Fruit fly (Drosophila melanogaster) whole organism, embryonic: ENCODE measurements around the gene pr.

Experiments used
- Ada2b ChIP-seq: fragments of 200-800 bp; sonication (Bioruptor generic); IDR thresholded peaks from 2 replicates; pipeline ENCODE4 v1.3.6; 2022; ENCODE audit warnings: missing biosample characterization, missing genetic modification characterization
- CG11085 ChIP-seq: fragments of 200-800 bp; sonication (Bioruptor generic); IDR thresholded peaks from 2 replicates; pipeline ENCODE4 v1.3.6; 2022; ENCODE audit warnings: missing biosample characterization, missing genetic modification characterization
- CG12391 ChIP-seq: fragments of 200-800 bp; sonication (Bioruptor generic); optimal IDR thresholded peaks from 3 replicates; lab custom pipeline; 2018; ENCODE audit warnings: missing biosample characterization, mild to moderate bottlenecking, missing genetic modification characterization, moderate library complexity
- CG14014 ChIP-seq: fragments of 200-800 bp; sonication (Bioruptor generic); IDR thresholded peaks from 2 replicates; pipeline ENCODE4 v1.3.6; 2022; ENCODE audit warnings: missing biosample characterization, missing genetic modification characterization
- CG14965 ChIP-seq: fragments of 200-800 bp; sonication (Bioruptor generic); optimal IDR thresholded peaks from 2 replicates; lab custom pipeline; 2016; ENCODE audit warnings: missing biosample characterization, missing genetic modification characterization, borderline replicate concordance
- CG15011 ChIP-seq: fragments of 200-800 bp; sonication (Bioruptor generic); optimal IDR thresholded peaks from 3 replicates; lab custom pipeline; 2018; ENCODE audit warnings: missing biosample characterization, mild to moderate bottlenecking, missing genetic modification characterization
- CG16815 ChIP-seq: fragments of 200-800 bp; sonication (Bioruptor generic); optimal IDR thresholded peaks from 3 replicates; lab custom pipeline; 2017; ENCODE audit warnings: missing biosample characterization, mild to moderate bottlenecking, missing genetic modification characterization
- CG18011 ChIP-seq: fragments of 200-800 bp; sonication (Bioruptor generic); optimal IDR thresholded peaks from 2 replicates; lab custom pipeline; 2017; ENCODE audit warnings: missing biosample characterization, missing genetic modification characterization, mild to moderate bottlenecking, moderate library complexity, missing genotype
- CG2129 ChIP-seq: fragments of 200-800 bp; sonication (Bioruptor generic); IDR thresholded peaks from 2 replicates; pipeline ENCODE4 v1.3.6; 2022; ENCODE audit warnings: missing biosample characterization, missing genetic modification characterization; ENCODE audit not compliant: partially characterized antibody
- CG3995 ChIP-seq: fragments of 200-800 bp; sonication (Bioruptor generic); optimal IDR thresholded peaks from 3 replicates; lab custom pipeline; 2016; ENCODE audit warnings: missing biosample characterization, missing genetic modification characterization
- CG7963 ChIP-seq: fragments of 200-800 bp; sonication (Bioruptor generic); IDR thresholded peaks from 3 replicates; pipeline ENCODE4 v1.3.6; 2022; ENCODE audit warnings: missing biosample characterization, missing genetic modification characterization; ENCODE audit not compliant: partially characterized antibody
- CG8290 ChIP-seq, 3 experiments: fragments of 200-800 bp; sonication (Bioruptor generic); optimal IDR thresholded peaks; 2 replicates each; lab custom pipeline; 2016 to 2019; ENCODE audit warnings: missing biosample characterization in 3 of 3, missing genetic modification characterization in 3 of 3, mild to moderate bottlenecking in 2 of 3, moderate library complexity in 1 of 3
- CG8359 ChIP-seq: fragments of 200-800 bp; sonication (Bioruptor generic); optimal IDR thresholded peaks from 2 replicates; lab custom pipeline; 2017; ENCODE audit warnings: missing biosample characterization, mild to moderate bottlenecking, missing genetic modification characterization, borderline replicate concordance
- CG8478 ChIP-seq: fragments of >200 bp; optimal IDR thresholded peaks from 2 replicates; lab custom pipeline; 2018
- CG9797 ChIP-seq: fragments of 200-800 bp; sonication (Bioruptor generic); optimal IDR thresholded peaks from 3 replicates; lab custom pipeline; 2018; ENCODE audit warnings: missing biosample characterization, mild to moderate bottlenecking, missing genetic modification characterization
- D ChIP-seq, 2 experiments: fragments of 200-800 bp in 1 of 2; fragments of >200 bp in 1 of 2; sonication (Bioruptor generic) in 1 of 2; optimal IDR thresholded peaks; 2 replicates in 1 of 2; 3 replicates in 1 of 2; lab custom pipeline; 2017; ENCODE audit warnings: mild to moderate bottlenecking in 1 of 2, missing biosample characterization in 1 of 2, missing genetic modification characterization in 1 of 2, missing genetic modification reagents in 1 of 2
- D19A ChIP-seq: fragments of 200-800 bp; optimal IDR thresholded peaks from 3 replicates; lab custom pipeline; 2019; ENCODE audit warnings: missing biosample characterization, mild to moderate bottlenecking, missing genetic modification characterization, moderate library complexity
- Dfd ChIP-seq, 2 experiments: fragments of >200 bp; optimal IDR thresholded peaks; 2 replicates each; lab custom pipeline; 2017; ENCODE audit warnings: missing biosample characterization in 2 of 2, missing genetic modification characterization in 2 of 2
- Eip74EF ChIP-seq, 2 experiments: fragments of 200-800 bp in 1 of 2; fragments of >200 bp in 1 of 2; sonication (Bioruptor generic) in 1 of 2; optimal IDR thresholded peaks; 2 replicates each; lab custom pipeline; 2017 to 2019; ENCODE audit warnings: missing biosample characterization in 2 of 2, missing genetic modification characterization in 2 of 2, mild to moderate bottlenecking in 1 of 2, moderate library complexity in 1 of 2
- Gsc ChIP-seq: fragments of 200-800 bp; sonication (Bioruptor generic); IDR thresholded peaks from 2 replicates; pipeline ENCODE4 v1.3.6; 2022; ENCODE audit warnings: missing biosample characterization, missing genetic modification characterization
- Kr ChIP-seq: fragments of 200-800 bp; sonication (Bioruptor generic); optimal IDR thresholded peaks from 2 replicates; lab custom pipeline; 2017; ENCODE audit warnings: missing biosample characterization, mild to moderate bottlenecking, missing genetic modification characterization
- MESR4 ChIP-seq: fragments of 200-800 bp; sonication (Bioruptor generic); optimal IDR thresholded peaks from 2 replicates; lab custom pipeline; 2018; ENCODE audit warnings: missing biosample characterization, mild to moderate bottlenecking, missing genetic modification characterization, moderate library complexity
- NFAT ChIP-seq: fragments of 200-800 bp; sonication (Bioruptor generic); IDR thresholded peaks from 2 replicates; pipeline ENCODE4 v1.3.6; 2022; ENCODE audit warnings: missing biosample characterization, missing genetic modification characterization
- NK7.1 ChIP-seq: fragments of 200-800 bp; sonication (Bioruptor generic); optimal IDR thresholded peaks from 3 replicates; lab custom pipeline; 2016; ENCODE audit warnings: missing biosample characterization, missing genetic modification characterization
- Neu2 ChIP-seq: fragments of 200-800 bp; sonication (Bioruptor generic); optimal IDR thresholded peaks from 3 replicates; lab custom pipeline; 2016; ENCODE audit warnings: missing biosample characterization, missing genetic modification characterization, borderline replicate concordance
- NfI ChIP-seq: fragments of 200-800 bp; sonication (Bioruptor generic); optimal IDR thresholded peaks from 3 replicates; lab custom pipeline; 2018; ENCODE audit warnings: missing biosample characterization, mild to moderate bottlenecking, missing genetic modification characterization, moderate library complexity
- Ravus ChIP-seq: fragments of 200-800 bp; sonication (Bioruptor generic); IDR thresholded peaks from 2 replicates; pipeline ENCODE4 v1.3.6; 2022; ENCODE audit warnings: missing biosample characterization, missing genetic modification characterization
- Rfx ChIP-seq: fragments of 200-800 bp; sonication (Bioruptor generic); IDR thresholded peaks from 2 replicates; pipeline ENCODE4 v1.3.6; 2022; ENCODE audit warnings: missing biosample characterization, missing genetic modification characterization
- amos ChIP-seq: fragments of 200-800 bp; sonication (Bioruptor generic); IDR thresholded peaks from 2 replicates; pipeline ENCODE4 v1.3.6; 2022; ENCODE audit warnings: missing biosample characterization, missing genetic modification characterization; ENCODE audit not compliant: partially characterized antibody
- ara ChIP-seq: fragments of 200-800 bp; sonication (Bioruptor generic); IDR thresholded peaks from 2 replicates; pipeline ENCODE4 v1.3.6; 2022; ENCODE audit warnings: missing biosample characterization, missing genetic modification characterization
- bab2 ChIP-seq: fragments of 200-800 bp; sonication (Bioruptor generic); optimal IDR thresholded peaks from 2 replicates; lab custom pipeline; 2016; ENCODE audit warnings: missing biosample characterization, missing genetic modification characterization
- crol ChIP-seq: fragments of 200-800 bp; sonication (Bioruptor generic); IDR thresholded peaks from 2 replicates; pipeline ENCODE4 v1.3.6; 2022; ENCODE audit warnings: missing biosample characterization, missing genetic modification characterization
- dan ChIP-seq: fragments of 200-800 bp; sonication (Bioruptor generic); IDR thresholded peaks from 2 replicates; pipeline ENCODE4 v1.3.6; 2022; ENCODE audit warnings: missing biosample characterization, missing genetic modification characterization
- emc ChIP-seq: fragments of 200-800 bp; sonication (Bioruptor generic); optimal IDR thresholded peaks from 2 replicates; lab custom pipeline; 2016; ENCODE audit warnings: missing biosample characterization, missing genetic modification characterization
- fd64A ChIP-seq: fragments of 200-800 bp; sonication (Bioruptor generic); optimal IDR thresholded peaks from 3 replicates; lab custom pipeline; 2018; ENCODE audit warnings: missing biosample characterization, mild to moderate bottlenecking, missing genetic modification characterization
- gcm ChIP-seq: fragments of 200-800 bp; sonication (Bioruptor generic); optimal IDR thresholded peaks from 2 replicates; lab custom pipeline; 2019; ENCODE audit warnings: missing biosample characterization, mild to moderate bottlenecking, missing genetic modification characterization, moderate library complexity
- gem ChIP-seq: fragments of 200-800 bp; sonication (Bioruptor generic); optimal IDR thresholded peaks from 2 replicates; lab custom pipeline; 2019; ENCODE audit warnings: missing biosample characterization, mild to moderate bottlenecking, missing genetic modification characterization, moderate library complexity
- hbn ChIP-seq: fragments of 200-800 bp; sonication (Bioruptor generic); IDR thresholded peaks from 2 replicates; pipeline ENCODE4 v1.3.6; 2022; ENCODE audit warnings: missing biosample characterization, missing genetic modification characterization; ENCODE audit not compliant: partially characterized antibody
- hth ChIP-seq: fragments of >200 bp; optimal IDR thresholded peaks from 2 replicates; lab custom pipeline; 2017; ENCODE audit warnings: inconsistent platforms
- kni ChIP-seq: fragments of 200-800 bp; sonication (Bioruptor generic); optimal IDR thresholded peaks from 3 replicates; lab custom pipeline; 2017; ENCODE audit warnings: mild to moderate bottlenecking, missing biosample characterization, missing genetic modification reagents, missing genetic modification characterization
- pros ChIP-seq: fragments of 200-800 bp; sonication (Bioruptor generic); optimal IDR thresholded peaks from 3 replicates; lab custom pipeline; 2019; ENCODE audit warnings: missing biosample characterization, mild to moderate bottlenecking, missing genetic modification characterization, moderate library complexity
- sens-2 ChIP-seq: fragments of 200-800 bp; sonication (Bioruptor generic); IDR thresholded peaks from 2 replicates; pipeline ENCODE4 v1.3.6; 2022; ENCODE audit warnings: missing biosample characterization, missing genetic modification characterization
- tgo ChIP-seq: fragments of 200-800 bp; sonication (Bioruptor generic); IDR thresholded peaks from 3 replicates; pipeline ENCODE4 v1.3.6; 2022; ENCODE audit warnings: missing biosample characterization, missing genetic modification characterization
- tin ChIP-seq: fragments of 200-800 bp; sonication (Bioruptor generic); optimal IDR thresholded peaks from 3 replicates; lab custom pipeline; 2016; ENCODE audit warnings: missing biosample characterization, missing genetic modification characterization
- tio ChIP-seq: fragments of 200-800 bp; sonication (Bioruptor generic); optimal IDR thresholded peaks from 2 replicates; lab custom pipeline; 2017; ENCODE audit warnings: missing biosample characterization, missing genetic modification characterization, inconsistent platforms
- tll ChIP-seq, 2 experiments: fragments of 200-800 bp in 1 of 2; fragments of >200 bp in 1 of 2; sonication (Bioruptor generic) in 1 of 2; optimal IDR thresholded peaks; 2 replicates each; lab custom pipeline; 2017 to 2019; ENCODE audit warnings: missing biosample characterization in 2 of 2, missing genetic modification characterization in 2 of 2, mild to moderate bottlenecking in 1 of 2, moderate library complexity in 1 of 2
- trem ChIP-seq: fragments of 200-800 bp; optimal IDR thresholded peaks from 3 replicates; lab custom pipeline; 2019; ENCODE audit warnings: missing biosample characterization, mild to moderate bottlenecking, missing genetic modification characterization, moderate library complexity

pr gene

dm6 chr2L:20086295-20087096 is 11.2 kb upstream of the pr start (continued):
- TF ChIP-seq D (optimal IDR thresholded peaks at IDR 0.05; lab: Kevin White, UChicago), result no peak
- peak; percentile 83 for TF ChIP-seq D (GFP tag; optimal IDR thresholded peaks at IDR 0.05; lab: Kevin White, UChicago)
- TF ChIP-seq pros (GFP tag; lab: Kevin White, UChicago), result peak; percentile 79
- peak; percentile 53 for TF ChIP-seq CG16815
- TF ChIP-seq Ada2b (GFP tag; lab: Robert Waterston, UW), result peak; percentile 78
- peak; percentile 73 for TF ChIP-seq Rfx (GFP tag; lab: Robert Waterston, UW)
- peak; percentile 78 for TF ChIP-seq tin (GFP tag; lab: Kevin White, UChicago)
- TF ChIP-seq CG8478 (lab: Kevin White, UChicago), result no peak
- TF ChIP-seq sens-2 (GFP tag; lab: Robert Waterston, UW), result peak; percentile 82
- TF ChIP-seq Gsc, result peak; percentile 66; the same call in 1 of the 2 replicates
- TF ChIP-seq tgo (GFP tag; lab: Robert Waterston, UW), result peak; percentile 74; the same call in 2 of the 3 replicates
- TF ChIP-seq Eip74EF (GFP tag; optimal IDR thresholded peaks at IDR 0.05; lab: Kevin White, UChicago), result peak in 1 of 2 experiments; percentile 91
- peak; percentile 84 for TF ChIP-seq CG12391 (tag; lab: Kevin White, UChicago)
- no peak for TF ChIP-seq hth (lab: Kevin White, UChicago)
- TF ChIP-seq CG9797 (GFP tag; lab: Kevin White, UChicago), result peak; percentile 8
- TF ChIP-seq kni (GFP tag; lab: Kevin White, UChicago), result peak; percentile 88
- peak; percentile 60 for TF ChIP-seq D19A
- TF ChIP-seq gem (tag; lab: Kevin White, UChicago), result peak; percentile 88
- peak; percentile 47 for TF ChIP-seq CG11085 (GFP tag; lab: Robert Waterston, UW)
- peak in 1 of 2 experiments; percentile 6 for TF ChIP-seq tll (GFP tag; optimal IDR thresholded peaks at IDR 0.05; lab: Kevin White, UChicago)
- peak; percentile 93 for TF ChIP-seq ara (GFP tag; lab: Robert Waterston, UW)
- peak; percentile 72 for TF ChIP-seq tio (GFP tag; lab: Kevin White, UChicago)
- TF ChIP-seq crol (GFP tag; lab: Robert Waterston, UW), result peak; percentile 83
- no peak for TF ChIP-seq hbn (GFP tag; lab: Robert Waterston, UW)
- TF ChIP-seq CG15011 (GFP tag; lab: Kevin White, UChicago), result peak; percentile 67
- peak; percentile 87 for TF ChIP-seq gcm (GFP tag; lab: Kevin White, UChicago)
- peak; percentile 85 for TF ChIP-seq bab2 (GFP tag; lab: Kevin White, UChicago)
- TF ChIP-seq Neu2 (GFP tag; lab: Kevin White, UChicago), result no peak
- no peak for TF ChIP-seq CG2129 (GFP tag; lab: Robert Waterston, UW)
- TF ChIP-seq MESR4 (GFP tag; lab: Kevin White, UChicago), result peak; percentile 26
- peak; percentile 71 for TF ChIP-seq trem (tag; lab: Kevin White, UChicago)
- TF ChIP-seq Kr (GFP tag; lab: Kevin White, UChicago), result peak; percentile 71
- peak; percentile 32 for TF ChIP-seq CG14965
- no peak for TF ChIP-seq Dfd (GFP tag; optimal IDR thresholded peaks at IDR 0.05; lab: Kevin White, UChicago)
- TF ChIP-seq NFAT, result peak; percentile 15; the same call in 1 of the 2 replicates
- peak; percentile 78 for TF ChIP-seq NfI (GFP tag; lab: Kevin White, UChicago)
- peak; percentile 77 for TF ChIP-seq fd64A (GFP tag; lab: Kevin White, UChicago)
- TF ChIP-seq NK7.1 (GFP tag; lab: Kevin White, UChicago), result peak; percentile 32
- peak; percentile 56 for TF ChIP-seq CG8359 (GFP tag; lab: Kevin White, UChicago)
- TF ChIP-seq CG7963 (GFP tag; lab: Robert Waterston, UW), result no peak
- peak; percentile 27 for TF ChIP-seq CG8290 (GFP tag; optimal IDR thresholded peaks at IDR 0.05; lab: Kevin White, UChicago)
- peak; percentile 21 to 63 for TF ChIP-seq CG8290 (tag; optimal IDR thresholded peaks at IDR 0.05; lab: Kevin White, UChicago)
- no peak; the same call in 1 of the 2 replicates for TF ChIP-seq amos
- TF ChIP-seq CG14014 (GFP tag; lab: Robert Waterston, UW), result peak; percentile 86
- peak; percentile 2 for TF ChIP-seq CG3995 (GFP tag; lab: Kevin White, UChicago)
- peak; percentile 32 for TF ChIP-seq emc (GFP tag; lab: Kevin White, UChicago)
- TF ChIP-seq CG18011, result peak; percentile 60
- peak; percentile 51; the same call in 1 of the 2 replicates for TF ChIP-seq dan
- TF ChIP-seq Ravus (GFP tag; lab: Robert Waterston, UW), result peak; percentile 25
